Fruit fly (Drosophila melanogaster): ENCODE data around the gene brv1.
A peak's percentile ranks its signal among the peaks of the same experiment; 100 is the strongest.

Gene brv1

dm6 chr3L:19516547-19516946, 30.2 kb upstream of the brv1 start (continued):
- peak; percentile 93 for TF ChIP-seq CG32772 (GFP tag; IDR thresholded peaks at IDR 0.05)
- peak; percentile 87 for TF ChIP-seq CG5953 (GFP tag; IDR thresholded peaks at IDR 0.05)
- peak; percentile 85 for TF ChIP-seq CG4820 (GFP tag; optimal IDR thresholded peaks at IDR 0.05)
- peak; percentile 88 for TF ChIP-seq bab2 (GFP tag; optimal IDR thresholded peaks at IDR 0.05)
- no peak for TF ChIP-seq Nf-YB (GFP tag; optimal IDR thresholded peaks at IDR 0.05)
- TF ChIP-seq lilli (GFP tag; optimal IDR thresholded peaks at IDR 0.05): peak; percentile 70
- TF ChIP-seq fd102C (GFP tag; optimal IDR thresholded peaks at IDR 0.05): peak; percentile 83
- TF ChIP-seq HHEX (GFP tag; optimal IDR thresholded peaks at IDR 0.05): peak; percentile 88
- TF ChIP-seq jigr1 (GFP tag; IDR thresholded peaks at IDR 0.05): peak; percentile 31; the same call in 1 of the 3 replicates
- peak; percentile 86 for TF ChIP-seq CG12104 (GFP tag; optimal IDR thresholded peaks at IDR 0.05)
- peak; percentile 86 for TF ChIP-seq CG3407 (GFP tag; optimal IDR thresholded peaks at IDR 0.05)
- no peak for TF ChIP-seq nerfin-1 (tag; optimal IDR thresholded peaks at IDR 0.05)
- peak; percentile 73 for TF ChIP-seq CG16815 (GFP tag; optimal IDR thresholded peaks at IDR 0.05)
- peak; percentile 97 for TF ChIP-seq sens (GFP tag)
- peak; percentile 48 for TF ChIP-seq Dref (GFP tag; IDR thresholded peaks at IDR 0.05)
- TF ChIP-seq trh (GFP tag; optimal IDR thresholded peaks at IDR 0.05): peak; percentile 88
- peak; percentile 90 for TF ChIP-seq CG4328 (GFP tag; optimal IDR thresholded peaks at IDR 0.05)
- TF ChIP-seq Neu2 (GFP tag; optimal IDR thresholded peaks at IDR 0.05; ENCODE audit: borderline replicate concordance): peak; percentile 64
- peak; percentile 13 for TF ChIP-seq CG17186 (GFP tag; optimal IDR thresholded peaks at IDR 0.05)
- TF ChIP-seq otp (GFP tag; IDR thresholded peaks at IDR 0.05): peak; percentile 90
- peak; percentile 67 for TF ChIP-seq CG5180 (GFP tag; optimal IDR thresholded peaks at IDR 0.05)
- TF ChIP-seq CG14965 (GFP tag; optimal IDR thresholded peaks at IDR 0.05; ENCODE audit: borderline replicate concordance): peak; percentile 76
- peak; percentile 83 for TF ChIP-seq CG12744 (GFP tag; optimal IDR thresholded peaks at IDR 0.05)
- TF ChIP-seq Rfx (GFP tag; IDR thresholded peaks at IDR 0.05): peak; percentile 98
- TF ChIP-seq CG17328 (GFP tag; IDR thresholded peaks at IDR 0.05): peak; percentile 92
- TF ChIP-seq Fer3 (tag; optimal IDR thresholded peaks at IDR 0.05): peak; percentile 89
- TF ChIP-seq vfl (GFP tag; optimal IDR thresholded peaks at IDR 0.05): peak; percentile 84
- TF ChIP-seq corto (GFP tag; optimal IDR thresholded peaks at IDR 0.05): no peak
- peak; percentile 89 for TF ChIP-seq zen (tag; optimal IDR thresholded peaks at IDR 0.05)
- TF ChIP-seq CG13775 (GFP tag; optimal IDR thresholded peaks at IDR 0.05): peak; percentile 84
- peak; percentile 92 for TF ChIP-seq CG9932 (GFP tag; IDR thresholded peaks at IDR 0.05)
- peak; percentile 92 for TF ChIP-seq CG7271 (tag; optimal IDR thresholded peaks at IDR 0.05)
- peak; percentile 61; the same call in 1 of the 2 replicates for TF ChIP-seq bowl (GFP tag; IDR thresholded peaks at IDR 0.05)
- TF ChIP-seq CG15601 (tag; optimal IDR thresholded peaks at IDR 0.05): peak; percentile 80
- peak; percentile 97 for TF ChIP-seq Camta (GFP tag; optimal IDR thresholded peaks at IDR 0.05)
- peak; percentile 92 for TF ChIP-seq repo (GFP tag; optimal IDR thresholded peaks at IDR 0.05)
- TF ChIP-seq so (GFP tag; IDR thresholded peaks at IDR 0.05): 0 out of 3 replicates have a peak, but pooled peaks have one; percentile 65
- TF ChIP-seq CG7745 (tag; optimal IDR thresholded peaks at IDR 0.05): no peak
- TF ChIP-seq CG7357 (GFP tag; IDR thresholded peaks at IDR 0.05): peak; percentile 76
- peak; percentile 97 for TF ChIP-seq HmgD (GFP tag; optimal IDR thresholded peaks at IDR 0.05)
- peak; percentile 95 for TF ChIP-seq CG4730 (GFP tag; IDR thresholded peaks at IDR 0.05)
- TF ChIP-seq CG4617 (GFP tag; optimal IDR thresholded peaks at IDR 0.05; ENCODE audit: borderline replicate concordance): peak; percentile 33
- peak; percentile 76 for TF ChIP-seq CG10565 (GFP tag; optimal IDR thresholded peaks at IDR 0.05)
- no peak for TF ChIP-seq usp (GFP tag; optimal IDR thresholded peaks at IDR 0.05)
- TF ChIP-seq insv (GFP tag; optimal IDR thresholded peaks at IDR 0.05): peak in 1 of 2 experiments; percentile 62
- peak; percentile 90 for TF ChIP-seq Aef1 (GFP tag; IDR thresholded peaks at IDR 0.05)
- TF ChIP-seq PHDP (tag; optimal IDR thresholded peaks at IDR 0.05): no peak
- peak; percentile 97 for TF ChIP-seq H15 (GFP tag; IDR thresholded peaks at IDR 0.05)
- TF ChIP-seq CG8944 (GFP tag; optimal IDR thresholded peaks at IDR 0.05): peak; percentile 86
- TF ChIP-seq hth (optimal IDR thresholded peaks at IDR 0.05): no peak
- peak in 1 of 2 experiments; percentile 17 for TF ChIP-seq Dfd (GFP tag; optimal IDR thresholded peaks at IDR 0.05)

Measured in whole organism, embryonic.